Worm (Caenorhabditis elegans) whole organism, early embryonic: ENCODE data around the gene gpa-4.

Experiments used
- B0310.2 ChIP-seq: sonication (generic microtip); optimal IDR thresholded peaks from 2 replicates; lab custom pipeline; 2016; ENCODE audit warnings: mild to moderate bottlenecking, missing genetic modification characterization, missing compliant biosample characterization
- F13C5.2 ChIP-seq: sonication (generic microtip); optimal IDR thresholded peaks from 2 replicates; lab custom pipeline; 2017; ENCODE audit warnings: mild to moderate bottlenecking, missing genetic modification characterization, inconsistent platforms, missing compliant biosample characterization
- aly-1 ChIP-seq: sonication (generic microtip); optimal IDR thresholded peaks from 2 replicates; lab custom pipeline; 2016; ENCODE audit warnings: missing genetic modification characterization, missing compliant biosample characterization
- ama-1 ChIP-seq: fragments of 150-350 bp; optimal IDR thresholded peaks from 2 replicates; lab custom pipeline; 2014
- ceh-13 ChIP-seq: fragments of 200-800 bp; sonication (Bioruptor generic); optimal IDR thresholded peaks from 2 replicates; lab custom pipeline; 2018; ENCODE audit warnings: mild to moderate bottlenecking, missing genetic modification characterization, missing compliant biosample characterization
- ceh-36 ChIP-seq: sonication (generic microtip); optimal IDR thresholded peaks from 2 replicates; lab custom pipeline; 2016; ENCODE audit warnings: missing genetic modification characterization, inconsistent platforms, missing compliant biosample characterization
- ets-7 ChIP-seq: sonication (generic microtip); optimal IDR thresholded peaks from 2 replicates; lab custom pipeline; 2016; ENCODE audit warnings: missing genotype, missing genetic modification characterization, missing compliant biosample characterization
- flt-1 ChIP-seq: fragments of 200-800 bp; sonication (Bioruptor generic); IDR thresholded peaks from 2 replicates; pipeline ENCODE4 v1.3.6; 2022; ENCODE audit warnings: missing genetic modification characterization, missing compliant biosample characterization
- hmbx-1 ChIP-seq: sonication (generic microtip); optimal IDR thresholded peaks from 2 replicates; lab custom pipeline; 2016; ENCODE audit warnings: mild to moderate bottlenecking, missing genetic modification characterization, missing compliant biosample characterization
- hmg-4 ChIP-seq: fragments of 200-800 bp; sonication (Bioruptor generic); optimal IDR thresholded peaks from 2 replicates; lab custom pipeline; 2018; ENCODE audit warnings: mild to moderate bottlenecking, missing genetic modification characterization, missing compliant biosample characterization
- hnd-1 ChIP-seq: sonication (generic microtip); optimal IDR thresholded peaks from 2 replicates; lab custom pipeline; 2016; ENCODE audit warnings: missing genetic modification characterization, missing compliant biosample characterization
- pes-1 ChIP-seq: fragments of 200-800 bp; sonication (Bioruptor generic); IDR thresholded peaks from 2 replicates; pipeline ENCODE4 v1.3.6; 2022; ENCODE audit warnings: missing genetic modification reagents, missing genetic modification characterization, missing compliant biosample characterization
- scrt-1 ChIP-seq: fragments of 200-800 bp; sonication (Bioruptor generic); IDR thresholded peaks from 2 replicates; pipeline ENCODE4 v1.3.6; 2022; ENCODE audit warnings: missing genetic modification characterization, missing compliant biosample characterization
- sea-1 ChIP-seq: fragments of 200-800 bp; sonication (Bioruptor generic); conservative IDR thresholded peaks from 2 replicates; pipeline ENCODE4 v1.3.6; 2022; ENCODE audit warnings: missing genetic modification characterization, missing compliant biosample characterization
- tbx-11 ChIP-seq: fragments of 200-800 bp; sonication (Bioruptor generic); IDR thresholded peaks from 2 replicates; pipeline ENCODE4 v1.3.6; 2022; ENCODE audit warnings: missing genetic modification characterization, missing compliant biosample characterization
- tbx-37 ChIP-seq: fragments of 200-800 bp; sonication (Bioruptor generic); conservative IDR thresholded peaks from 2 replicates; pipeline ENCODE4 v1.3.6; 2022; ENCODE audit warnings: missing genetic modification reagents, missing genetic modification characterization, missing compliant biosample characterization
- tra-4 ChIP-seq: sonication (generic microtip); optimal IDR thresholded peaks from 2 replicates; lab custom pipeline; 2017; ENCODE audit warnings: missing genetic modification characterization, missing compliant biosample characterization

Gene gpa-4

ce11 chrIV:401395-401794 lies at the start of gene gpa-4:
gpa-4 (plus strand) TSS chrIV:401695.
- TF ChIP-seq ama-1 (no peak), tbx-11 (GFP tag; lab: Robert Waterston, UW) (no peak), tra-4 (tag; lab: Kevin White, UChicago) (no peak), tbx-37 (GFP tag; lab: Robert Waterston, UW) (no peak), ceh-13 (GFP tag; lab: Kevin White, UChicago) (no peak)

- TF ChIP-seq tbx-37 (GFP tag; lab: Robert Waterston, UW) (no peak), ceh-13 (GFP tag; lab: Kevin White, UChicago) (no peak), scrt-1 (GFP tag; lab: Robert Waterston, UW) (no peak), sea-1 (no peak), F13C5.2 (tag; lab: Kevin White, UChicago) (no peak)
These were observed 36.5 kb upstream of the gpa-4 start for ce11 chrIV:364983-365382.

ce11 chrIV:366406-366805 lies 35.1 kb upstream of the gpa-4 start:
- TF ChIP-seq ceh-36 (no peak), hnd-1 (tag; lab: Kevin White, UChicago) (no peak), hmbx-1 (tag; lab: Kevin White, UChicago) (no peak), tbx-11 (GFP tag; lab: Robert Waterston, UW) (no peak), tra-4 (tag; lab: Kevin White, UChicago) (no peak), flt-1 (no peak), pes-1 (GFP tag; lab: Robert Waterston, UW) (no peak), sea-1 (no peak), tbx-37 (GFP tag; lab: Robert Waterston, UW) (no peak), F13C5.2 (tag; lab: Kevin White, UChicago) (no peak)

- TF ChIP-seq aly-1 (no peak), hmbx-1 (tag; lab: Kevin White, UChicago) (no peak), tbx-11 (GFP tag; lab: Robert Waterston, UW) (no peak), ceh-13 (GFP tag; lab: Kevin White, UChicago) (no peak), F13C5.2 (tag; lab: Kevin White, UChicago) (peak; percentile 22), tbx-37 (GFP tag; lab: Robert Waterston, UW) (no peak), ets-7 (tag; lab: Kevin White, UChicago) (no peak)
These were observed 29.2 kb upstream of the gpa-4 start for ce11 chrIV:372146-372789.

ce11 chrIV:373963-374362 lies 27.5 kb upstream of the gpa-4 start:
- no peak for TF ChIP-seq ets-7 (tag; lab: Kevin White, UChicago)
- TF ChIP-seq B0310.2 (tag; lab: Kevin White, UChicago): no peak
- no peak for TF ChIP-seq tbx-11 (GFP tag; lab: Robert Waterston, UW)
- TF ChIP-seq tbx-37 (GFP tag; lab: Robert Waterston, UW): no peak
- no peak for TF ChIP-seq flt-1
- TF ChIP-seq aly-1: no peak
- no peak for TF ChIP-seq F13C5.2 (tag; lab: Kevin White, UChicago)
- TF ChIP-seq ama-1: no peak
- no peak for TF ChIP-seq sea-1
- no peak for TF ChIP-seq hmg-4 (GFP tag; lab: Kevin White, UChicago)
- no peak for TF ChIP-seq tra-4 (tag; lab: Kevin White, UChicago)
- TF ChIP-seq ceh-36: no peak

- TF ChIP-seq tbx-11 (GFP tag; lab: Robert Waterston, UW): no peak
- TF ChIP-seq B0310.2 (tag; lab: Kevin White, UChicago): no peak
- TF ChIP-seq tra-4 (tag; lab: Kevin White, UChicago): no peak
- no peak for TF ChIP-seq ets-7 (tag; lab: Kevin White, UChicago)
- TF ChIP-seq aly-1: no peak
- TF ChIP-seq pes-1 (GFP tag; lab: Robert Waterston, UW): no peak
- no peak for TF ChIP-seq F13C5.2 (tag; lab: Kevin White, UChicago)
- TF ChIP-seq scrt-1 (GFP tag; lab: Robert Waterston, UW): no peak
- no peak for TF ChIP-seq hmbx-1 (tag; lab: Kevin White, UChicago)
- TF ChIP-seq hnd-1 (tag; lab: Kevin White, UChicago): no peak
These were observed 25.6 kb upstream of the gpa-4 start, which contains the start of gene fln-1 for ce11 chrIV:375915-376314. fln-1 (minus strand) TSS chrIV:376015.

ce11 chrIV:377791-378190 lies 23.7 kb upstream of the gpa-4 start:
- no peak for TF ChIP-seq ama-1
- no peak for TF ChIP-seq hnd-1 (tag; lab: Kevin White, UChicago)
- no peak for TF ChIP-seq ceh-13 (GFP tag; lab: Kevin White, UChicago)
- TF ChIP-seq F13C5.2 (tag; lab: Kevin White, UChicago): no peak
- no peak for TF ChIP-seq hmg-4 (GFP tag; lab: Kevin White, UChicago)
- no peak for TF ChIP-seq tbx-37 (GFP tag; lab: Robert Waterston, UW)
- TF ChIP-seq tbx-11 (GFP tag; lab: Robert Waterston, UW): no peak
- no peak for TF ChIP-seq tra-4 (tag; lab: Kevin White, UChicago)
- no peak for TF ChIP-seq aly-1
- TF ChIP-seq sea-1: no peak
- TF ChIP-seq scrt-1 (GFP tag; lab: Robert Waterston, UW): no peak
- no peak for TF ChIP-seq flt-1
- no peak for TF ChIP-seq ceh-36
- no peak for TF ChIP-seq B0310.2 (tag; lab: Kevin White, UChicago)
- TF ChIP-seq ets-7 (tag; lab: Kevin White, UChicago): no peak

ce11 chrIV:378367-378766 lies 23.1 kb upstream of the gpa-4 start:
- TF ChIP-seq sea-1: no peak
- TF ChIP-seq ama-1: no peak
- no peak for TF ChIP-seq ceh-36
- TF ChIP-seq hmg-4 (GFP tag; lab: Kevin White, UChicago): no peak
- no peak for TF ChIP-seq scrt-1 (GFP tag; lab: Robert Waterston, UW)
- no peak for TF ChIP-seq ets-7 (tag; lab: Kevin White, UChicago)
- no peak for TF ChIP-seq flt-1
